Worm (Caenorhabditis elegans): Measurements from ENCODE around the gene dpf-5.

DNA sequence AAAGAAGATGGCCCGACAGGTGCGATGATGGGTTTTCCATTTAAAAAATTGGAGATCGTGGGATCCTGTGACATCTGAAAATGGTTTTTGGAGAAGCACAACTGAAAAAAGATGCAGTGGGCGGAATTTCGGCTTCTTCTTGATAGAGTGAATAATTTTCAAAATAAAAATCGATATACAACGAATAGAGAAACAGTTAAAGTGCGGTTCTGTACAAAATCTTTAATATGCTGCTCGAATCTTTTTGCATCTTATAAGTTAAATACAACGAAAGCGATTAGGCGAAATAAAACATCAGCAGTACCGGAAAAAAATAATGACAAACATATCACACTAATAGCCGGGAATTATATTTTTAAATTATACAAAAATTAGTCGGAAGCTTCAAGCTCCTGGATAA is 833 bp upstream of the dpf-5 start, which contains the start of gene H06H21.11:
- TF ChIP-seq snpc-4 (tag; optimal IDR thresholded peaks at IDR 0.05), result no peak
- no peak for TF ChIP-seq egl-27 (tag; optimal IDR thresholded peaks at IDR 0.05)
- no peak for TF ChIP-seq lin-15B (tag; optimal IDR thresholded peaks at IDR 0.05)
